Fruit fly (Drosophila melanogaster) Kc167 (cell line): ENCODE results near the gene CG10343.

Experiments
- Sin3A ChIP-seq: fragments of >200 bp; optimal IDR thresholded peaks from 2 replicates; lab custom pipeline; 2018; ENCODE audit warnings: missing external identifiers
- h ChIP-seq: fragments of >200 bp; optimal IDR thresholded peaks from 3 replicates; lab custom pipeline; 2018; ENCODE audit warnings: missing external identifiers
- psq ChIP-seq: fragments of >200 bp; optimal IDR thresholded peaks from 2 replicates; lab custom pipeline; 2017; ENCODE audit warnings: missing external identifiers

dm6 chr2L:18751337-18751736, 48.1 kb downstream of the CG10343 start:
- TF ChIP-seq Sin3A (lab: Kevin White, UChicago) (no peak), psq (lab: Kevin White, UChicago) (no peak), h (lab: Kevin White, UChicago) (no peak)
